Worm (Caenorhabditis elegans) whole organism, L2 larva: ENCODE data around the gene ntr-2.
"Not testable (repeated sequence)": the region's sequence is repeated elsewhere in the genome, so short reads cannot be mapped to it uniquely, and the experiment has no call there.

Source experiments
- C34F6.9 ChIP-seq: fragments of 150-350 bp; optimal IDR thresholded peaks from 2 replicates; lab custom pipeline; 2014; ENCODE audit warnings: missing biosample characterization, missing genetic modification characterization
- F13H6.1 ChIP-seq: sonication (generic microtip); optimal IDR thresholded peaks from 2 replicates; lab custom pipeline; 2016; ENCODE audit warnings: missing genetic modification characterization, missing compliant biosample characterization
- R02D3.7 ChIP-seq: fragments of 150-350 bp; optimal IDR thresholded peaks from 2 replicates; lab custom pipeline; 2014; ENCODE audit warnings: missing biosample characterization, missing genetic modification characterization
- Y55F3AM.14 ChIP-seq: fragments of 200-800 bp; sonication (Bioruptor generic); optimal IDR thresholded peaks from 2 replicates; lab custom pipeline; 2018; ENCODE audit warnings: mild to moderate bottlenecking, missing genetic modification characterization, missing compliant biosample characterization
- ZK546.5 ChIP-seq: sonication (generic microtip); optimal IDR thresholded peaks from 2 replicates; lab custom pipeline; 2017; ENCODE audit warnings: missing biosample characterization, missing genetic modification characterization
- alr-1 ChIP-seq: fragments of 150-350 bp; optimal IDR thresholded peaks from 2 replicates; lab custom pipeline; 2014; ENCODE audit warnings: missing biosample characterization, missing genetic modification characterization
- aly-2 ChIP-seq: fragments of 150-350 bp; optimal IDR thresholded peaks from 2 replicates; lab custom pipeline; 2014; ENCODE audit warnings: missing biosample characterization, missing genetic modification characterization
- blmp-1 ChIP-seq: sonication (generic microtip); optimal IDR thresholded peaks from 2 replicates; lab custom pipeline; 2017; ENCODE audit warnings: missing genetic modification characterization, mild to moderate bottlenecking, missing compliant biosample characterization, antibody characterized with exemption, moderate library complexity; ENCODE audit not compliant: insufficient read depth
- ceh-16 ChIP-seq: fragments of 150-350 bp; optimal IDR thresholded peaks from 2 replicates; lab custom pipeline; 2014; ENCODE audit warnings: missing biosample characterization, missing genetic modification characterization
- crh-2 ChIP-seq: sonication (generic microtip); optimal IDR thresholded peaks from 2 replicates; lab custom pipeline; 2017; ENCODE audit warnings: missing biosample characterization, missing genetic modification characterization
- dmd-4 ChIP-seq: sonication (generic microtip); optimal IDR thresholded peaks from 2 replicates; lab custom pipeline; 2017; ENCODE audit warnings: missing biosample characterization, missing genetic modification characterization
- egl-27 ChIP-seq: sonication (generic microtip); optimal IDR thresholded peaks from 3 replicates; lab custom pipeline; 2017; ENCODE audit warnings: missing biosample characterization, missing genetic modification reagents, missing genetic modification characterization
- elt-1 ChIP-seq: fragments of 150-350 bp; optimal IDR thresholded peaks from 2 replicates; lab custom pipeline; 2014; ENCODE audit warnings: missing biosample characterization, missing genetic modification characterization
- fos-1 ChIP-seq: fragments of 150-350 bp; optimal IDR thresholded peaks from 2 replicates; lab custom pipeline; 2014; ENCODE audit warnings: missing biosample characterization, missing genetic modification characterization
- gmeb-1 ChIP-seq: fragments of 150-350 bp; optimal IDR thresholded peaks from 2 replicates; lab custom pipeline; 2014; ENCODE audit warnings: missing biosample characterization, missing genetic modification characterization
- lin-13 ChIP-seq: fragments of 150-350 bp; optimal IDR thresholded peaks from 2 replicates; lab custom pipeline; 2014; ENCODE audit warnings: missing biosample characterization, missing genetic modification reagents, missing genetic modification characterization
- lin-39 ChIP-seq: fragments of 150-350 bp; optimal IDR thresholded peaks from 2 replicates; lab custom pipeline; 2014; ENCODE audit warnings: missing biosample characterization, missing genetic modification reagents, missing genetic modification characterization
- mab-5 ChIP-seq: fragments of 150-350 bp; optimal IDR thresholded peaks from 2 replicates; lab custom pipeline; 2014; ENCODE audit warnings: missing biosample characterization, missing genetic modification characterization
- mbf-1 ChIP-seq: sonication (generic microtip); optimal IDR thresholded peaks from 2 replicates; lab custom pipeline; 2017; ENCODE audit warnings: missing biosample characterization, missing genetic modification characterization
- mdl-1 ChIP-seq, 2 experiments: fragments of 150-350 bp in 1 of 2; sonication (generic microtip) in 1 of 2; optimal IDR thresholded peaks; 2 replicates each; lab custom pipeline; 2017; ENCODE audit warnings: missing biosample characterization in 2 of 2, missing genetic modification characterization in 2 of 2
- nhr-10 ChIP-seq: sonication (generic microtip); optimal IDR thresholded peaks from 2 replicates; lab custom pipeline; 2017; ENCODE audit warnings: missing biosample characterization, missing genetic modification characterization
- nhr-11 ChIP-seq: fragments of 150-350 bp; optimal IDR thresholded peaks from 2 replicates; lab custom pipeline; 2014; ENCODE audit warnings: missing biosample characterization, missing genetic modification characterization
- nhr-129 ChIP-seq: fragments of 150-350 bp; optimal IDR thresholded peaks from 2 replicates; lab custom pipeline; 2014; ENCODE audit warnings: missing biosample characterization, missing genetic modification characterization
- nhr-21 ChIP-seq: fragments of 150-350 bp; optimal IDR thresholded peaks from 2 replicates; lab custom pipeline; 2014; ENCODE audit warnings: missing biosample characterization, missing genetic modification characterization
- nhr-23 ChIP-seq: fragments of 150-350 bp; optimal IDR thresholded peaks from 2 replicates; lab custom pipeline; 2014; ENCODE audit warnings: missing biosample characterization, missing genetic modification reagents, missing genetic modification characterization
- nhr-77 ChIP-seq: fragments of 150-350 bp; optimal IDR thresholded peaks from 2 replicates; lab custom pipeline; 2014; ENCODE audit warnings: missing biosample characterization, missing genetic modification characterization
- peb-1 ChIP-seq: fragments of 150-350 bp; optimal IDR thresholded peaks from 2 replicates; lab custom pipeline; 2014; ENCODE audit warnings: missing biosample characterization, missing genetic modification characterization
- sem-4 ChIP-seq: fragments of 150-350 bp; optimal IDR thresholded peaks from 2 replicates; lab custom pipeline; 2014; ENCODE audit warnings: missing biosample characterization, missing genetic modification reagents, missing genetic modification characterization
- skn-1 ChIP-seq: sonication (generic microtip); optimal IDR thresholded peaks from 2 replicates; lab custom pipeline; 2017; ENCODE audit warnings: missing biosample characterization, missing genetic modification characterization
- sma-9 ChIP-seq, 2 experiments: fragments of 150-350 bp in 1 of 2; sonication (generic microtip) in 1 of 2; optimal IDR thresholded peaks; 2 replicates each; lab custom pipeline; 2014 to 2016; ENCODE audit warnings: missing genetic modification characterization in 2 of 2, mild to moderate bottlenecking in 1 of 2, missing biosample characterization in 1 of 2, missing compliant biosample characterization in 1 of 2, missing genetic modification reagents in 1 of 2, moderate library complexity in 1 of 2
- snpc-4 ChIP-seq: fragments of 150-350 bp; optimal IDR thresholded peaks from 2 replicates; lab custom pipeline; 2014; ENCODE audit warnings: missing biosample characterization, missing genetic modification characterization
- unc-39 ChIP-seq: fragments of 150-350 bp; optimal IDR thresholded peaks from 2 replicates; lab custom pipeline; 2014; ENCODE audit warnings: missing biosample characterization, missing genetic modification characterization
- unc-62 ChIP-seq: fragments of 150-350 bp; optimal IDR thresholded peaks from 2 replicates; lab custom pipeline; 2014; ENCODE audit warnings: missing biosample characterization, missing genetic modification reagents, missing genetic modification characterization
- zag-1 ChIP-seq: fragments of 150-350 bp; optimal IDR thresholded peaks from 2 replicates; lab custom pipeline; 2014; ENCODE audit warnings: missing biosample characterization, missing genetic modification characterization
- ztf-4 ChIP-seq: fragments of 150-350 bp; optimal IDR thresholded peaks from 2 replicates; lab custom pipeline; 2014; ENCODE audit warnings: missing biosample characterization, missing genetic modification characterization

The ntr-2 gene

DNA sequence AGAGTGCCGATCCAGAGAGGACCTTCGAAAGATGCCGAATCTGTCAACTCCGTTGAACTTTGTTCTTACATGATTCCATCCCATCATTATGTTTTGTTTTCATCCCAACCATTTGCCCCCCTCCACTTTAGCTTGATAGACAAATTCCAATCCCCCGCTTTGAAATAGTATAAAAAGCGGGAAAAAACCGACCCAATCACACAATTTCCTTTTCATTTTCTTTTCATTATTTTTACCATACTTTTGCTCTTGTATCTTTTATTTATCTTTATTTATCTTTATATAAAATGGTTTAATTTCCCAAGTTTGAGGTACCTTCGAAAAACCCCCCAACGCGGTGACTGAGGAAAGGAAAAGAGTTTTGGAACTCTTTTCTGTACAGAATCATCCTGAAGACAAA lies 37.8 kb upstream of the ntr-2 start, which contains the start of gene F20D1.22:
F20D1.22 (plus strand) TSS at position 301 of the 400 bp plus-strand sequence.
- TF ChIP-seq alr-1; zag-1 (tag; lab: Kevin White, UChicago); sma-9 (GFP tag; optimal IDR thresholded peaks at IDR 0.05; lab: Kevin White, UChicago); sma-9 (tag; optimal IDR thresholded peaks at IDR 0.05; lab: Kevin White, UChicago): not testable (repeated sequence)

DNA sequence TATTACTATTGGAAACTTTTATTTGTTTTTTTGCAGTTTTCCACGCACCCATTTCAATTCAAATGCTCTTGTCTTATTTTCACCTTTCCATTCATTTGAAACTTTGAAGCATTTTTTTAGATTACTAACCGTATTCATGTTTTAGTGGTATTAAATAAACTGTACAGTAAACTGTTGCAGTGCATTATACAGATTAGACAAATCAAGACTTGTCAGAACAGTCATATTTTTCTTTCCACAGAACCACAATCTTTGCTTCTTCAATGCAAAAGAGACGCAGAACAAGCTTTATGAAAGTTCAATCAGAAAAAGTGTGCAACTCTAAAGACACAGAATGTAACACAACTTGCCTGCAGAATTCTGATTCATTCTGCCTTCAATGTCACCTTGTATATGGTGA lies 37.0 kb upstream of the ntr-2 start, which contains the start of gene F45B8.5:
F45B8.5 (plus strand) TSS at position 301 of the 400 bp plus-strand sequence.
- TF ChIP-seq nhr-129: no peak
- TF ChIP-seq aly-2 (tag; lab: Kevin White, UChicago): no peak
- TF ChIP-seq snpc-4 (tag; lab: Kevin White, UChicago): no peak
- TF ChIP-seq blmp-1 (tag; lab: Kevin White, UChicago): no peak
- no peak for TF ChIP-seq dmd-4 (tag; lab: Kevin White, UChicago)
- TF ChIP-seq lin-39 (tag; lab: Kevin White, UChicago): no peak
- no peak for TF ChIP-seq C34F6.9 (tag; lab: Kevin White, UChicago)
- TF ChIP-seq nhr-21 (tag; lab: Kevin White, UChicago): no peak
- TF ChIP-seq mbf-1: no peak
- no peak for TF ChIP-seq fos-1 (tag; lab: Kevin White, UChicago)
- TF ChIP-seq nhr-11: no peak
- no peak for TF ChIP-seq R02D3.7 (tag; lab: Kevin White, UChicago)
- TF ChIP-seq crh-2 (tag; lab: Kevin White, UChicago): no peak
- no peak for TF ChIP-seq egl-27 (tag; lab: Kevin White, UChicago)
- no peak for TF ChIP-seq mab-5 (tag; lab: Kevin White, UChicago)
- no peak for TF ChIP-seq ztf-4 (tag; lab: Kevin White, UChicago)
- no peak for TF ChIP-seq unc-62 (GFP tag; lab: Kevin White, UChicago)
- no peak for TF ChIP-seq peb-1 (tag; lab: Kevin White, UChicago)

DNA sequence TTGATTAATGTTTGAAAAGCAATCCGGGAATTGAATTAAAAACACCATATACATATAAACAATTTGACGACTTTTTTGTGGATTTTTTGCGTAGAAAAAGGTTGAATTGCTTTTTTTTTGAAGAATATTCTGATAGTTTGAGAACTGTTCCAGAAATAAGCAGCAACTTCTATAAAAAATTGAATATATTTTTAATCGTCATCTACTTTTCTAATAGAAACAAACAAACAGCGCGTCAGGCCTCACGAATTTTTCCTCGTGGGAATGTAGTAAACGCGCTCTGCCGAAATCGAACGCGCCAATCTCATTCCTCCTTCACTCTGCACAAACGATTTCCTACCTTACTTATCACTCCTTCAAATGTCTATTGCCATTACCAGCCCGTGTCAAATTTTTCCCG lies 35.5 kb upstream of the ntr-2 start, which contains the start of gene rgs-11:
rgs-11 (plus strand) TSS at position 301 of the 400 bp plus-strand sequence.
- TF ChIP-seq lin-39 (tag; lab: Kevin White, UChicago): no peak
- TF ChIP-seq skn-1 (tag; lab: Kevin White, UChicago): no peak
- TF ChIP-seq sem-4 (tag; lab: Kevin White, UChicago): no peak
- no peak for TF ChIP-seq gmeb-1
- TF ChIP-seq nhr-10 (tag; lab: Kevin White, UChicago): no peak
- TF ChIP-seq ZK546.5 (tag; lab: Kevin White, UChicago): no peak
- TF ChIP-seq lin-13 (GFP tag; lab: Kevin White, UChicago): no peak

DNA sequence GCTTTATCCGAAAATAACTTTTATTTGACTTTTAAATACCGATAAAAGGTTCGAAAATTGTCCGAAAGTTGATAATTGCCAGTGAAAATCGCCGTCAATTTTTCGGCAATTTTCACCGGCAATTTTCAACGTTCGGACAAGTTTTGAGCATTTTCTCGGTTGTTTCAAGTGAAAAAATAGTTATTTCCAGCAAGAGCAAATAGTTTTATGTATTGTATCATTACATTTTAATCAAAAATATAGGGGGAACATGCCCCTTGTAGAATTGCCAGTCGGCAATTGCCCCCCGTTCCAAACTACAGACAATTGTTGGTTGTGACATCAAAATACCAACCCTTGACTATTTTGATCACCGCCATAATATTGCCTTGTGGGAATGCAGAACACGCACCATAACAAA lies 33.7 kb upstream of the ntr-2 start, which contains the start of gene rgs-10:
rgs-10 (plus strand) TSS at position 301 of the 400 bp plus-strand sequence.
- TF ChIP-seq Y55F3AM.14: no peak
- TF ChIP-seq nhr-77 (tag; lab: Kevin White, UChicago): no peak
- TF ChIP-seq elt-1: no peak
- no peak for TF ChIP-seq lin-13 (GFP tag; lab: Kevin White, UChicago)
- no peak for TF ChIP-seq F13H6.1 (tag; lab: Kevin White, UChicago)
- TF ChIP-seq nhr-21 (tag; lab: Kevin White, UChicago): no peak
- no peak for TF ChIP-seq ceh-16
- no peak for TF ChIP-seq nhr-10 (tag; lab: Kevin White, UChicago)
- no peak for TF ChIP-seq nhr-23
- TF ChIP-seq skn-1 (tag; lab: Kevin White, UChicago): no peak

DNA sequence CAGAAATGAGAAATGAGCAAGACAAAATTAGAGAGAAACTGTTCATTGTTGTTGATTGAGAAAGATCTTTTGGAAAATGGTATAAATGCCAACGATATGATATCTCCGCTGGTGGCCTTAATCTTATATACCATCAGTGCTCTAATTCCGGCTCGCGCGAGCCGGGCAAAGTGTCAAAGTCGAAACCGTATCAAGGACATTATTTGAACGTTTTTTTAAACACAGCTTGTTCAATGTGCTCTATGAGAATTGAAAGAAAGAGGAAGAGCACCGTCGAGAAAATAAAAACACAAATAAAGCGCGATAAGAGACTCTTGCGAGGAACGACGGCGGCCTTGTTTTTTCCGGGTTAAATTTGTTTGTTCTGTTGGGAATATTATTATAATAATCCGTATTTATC lies 32.7 kb upstream of the ntr-2 start, which contains the start of gene idpp-3:
idpp-3 (minus strand) TSS at position 101 of the 400 bp plus-strand sequence.
- no peak for TF ChIP-seq nhr-23
- TF ChIP-seq peb-1 (tag; lab: Kevin White, UChicago): no peak
- no peak for TF ChIP-seq gmeb-1
- TF ChIP-seq mbf-1: no peak
- no peak for TF ChIP-seq lin-39 (tag; lab: Kevin White, UChicago)
- TF ChIP-seq mdl-1 (tag; optimal IDR thresholded peaks at IDR 0.05; lab: Kevin White, UChicago): no peak
- no peak for TF ChIP-seq unc-39 (tag; lab: Kevin White, UChicago)
- TF ChIP-seq sem-4 (tag; lab: Kevin White, UChicago): no peak
- no peak for TF ChIP-seq ceh-16
- no peak for TF ChIP-seq ztf-4 (tag; lab: Kevin White, UChicago)
- no peak for TF ChIP-seq alr-1
- no peak for TF ChIP-seq F13H6.1 (tag; lab: Kevin White, UChicago)
- TF ChIP-seq R02D3.7 (tag; lab: Kevin White, UChicago): no peak
- no peak for TF ChIP-seq nhr-77 (tag; lab: Kevin White, UChicago)
- TF ChIP-seq nhr-11: no peak
